Fruit fly (Drosophila melanogaster) whole organism: ENCODE measurements around the gene CCT2.

Source experiments
- CG8478 ChIP-seq: fragments of >200 bp; optimal IDR thresholded peaks from 2 replicates; lab custom pipeline; 2018; ENCODE audit warnings: inconsistent platforms
- Dll ChIP-seq: fragments of >200 bp; optimal IDR thresholded peaks from 2 replicates; lab custom pipeline; 2017
- EcR ChIP-seq, 2 experiments: fragments of >200 bp; optimal IDR thresholded peaks; 2 replicates each; lab custom pipeline; 2017; ENCODE audit warnings: missing biosample characterization in 2 of 2, missing genetic modification characterization in 2 of 2, missing genetic modification reagents in 2 of 2
- pan ChIP-seq: fragments of >200 bp; optimal IDR thresholded peaks from 2 replicates; lab custom pipeline; 2017
- psq ChIP-seq: fragments of >200 bp; optimal IDR thresholded peaks from 2 replicates; lab custom pipeline; 2017
- usp ChIP-seq: fragments of >200 bp; optimal IDR thresholded peaks from 2 replicates; lab custom pipeline; 2017; ENCODE audit warnings: missing biosample characterization, missing genetic modification characterization, mixed read lengths

CCT2 gene

dm6 chrX:9120828-9121754 lies 31.8 kb downstream of the CCT2 start:
- TF ChIP-seq usp (GFP tag; lab: Kevin White, UChicago) (no peak), EcR (GFP tag; optimal IDR thresholded peaks at IDR 0.05; lab: Kevin White, UChicago) (no peak), Dll (lab: Kevin White, UChicago) (no peak), pan (lab: Kevin White, UChicago) (peak; percentile 24), CG8478 (lab: Kevin White, UChicago) (no peak)

dm6 chrX:9122492-9122891 lies 33.2 kb downstream of the CCT2 start:
- no peak for TF ChIP-seq EcR (GFP tag; optimal IDR thresholded peaks at IDR 0.05; lab: Kevin White, UChicago)
- no peak for TF ChIP-seq Dll (lab: Kevin White, UChicago)

- TF ChIP-seq Dll (lab: Kevin White, UChicago): no peak
- TF ChIP-seq EcR (GFP tag; optimal IDR thresholded peaks at IDR 0.05; lab: Kevin White, UChicago): no peak
- TF ChIP-seq CG8478 (lab: Kevin White, UChicago): no peak
- TF ChIP-seq psq: no peak
- TF ChIP-seq usp (GFP tag; lab: Kevin White, UChicago): no peak
- TF ChIP-seq pan (lab: Kevin White, UChicago): no peak
These were observed 38.1 kb downstream of the CCT2 start for dm6 chrX:9127264-9128011.

- TF ChIP-seq psq (no peak), EcR (GFP tag; optimal IDR thresholded peaks at IDR 0.05; lab: Kevin White, UChicago) (no peak), usp (GFP tag; lab: Kevin White, UChicago) (no peak), CG8478 (lab: Kevin White, UChicago) (no peak), Dll (lab: Kevin White, UChicago) (no peak), pan (lab: Kevin White, UChicago) (no peak)
These were observed 38.6 kb downstream of the CCT2 start for dm6 chrX:9128012-9128280.

- no peak for TF ChIP-seq pan (lab: Kevin White, UChicago)
- TF ChIP-seq usp (GFP tag; lab: Kevin White, UChicago): no peak
- TF ChIP-seq Dll (lab: Kevin White, UChicago): no peak
These were observed 40.1 kb downstream of the CCT2 start for dm6 chrX:9129436-9129835.

- no peak for TF ChIP-seq CG8478 (lab: Kevin White, UChicago)
- no peak for TF ChIP-seq Dll (lab: Kevin White, UChicago)
- TF ChIP-seq usp (GFP tag; lab: Kevin White, UChicago): no peak
- TF ChIP-seq psq: no peak
- TF ChIP-seq pan (lab: Kevin White, UChicago): no peak
- TF ChIP-seq EcR (GFP tag; optimal IDR thresholded peaks at IDR 0.05; lab: Kevin White, UChicago): no peak
These were observed 40.9 kb downstream of the CCT2 start for dm6 chrX:9130243-9130642.

- TF ChIP-seq Dll (lab: Kevin White, UChicago) (no peak), CG8478 (lab: Kevin White, UChicago) (no peak), usp (GFP tag; lab: Kevin White, UChicago) (no peak), EcR (GFP tag; optimal IDR thresholded peaks at IDR 0.05; lab: Kevin White, UChicago) (no peak), psq (no peak), pan (lab: Kevin White, UChicago) (no peak)
These were observed 42.2 kb downstream of the CCT2 start for dm6 chrX:9131523-9131922.

- no peak for TF ChIP-seq usp (GFP tag; lab: Kevin White, UChicago)
These were observed 43.4 kb downstream of the CCT2 start for dm6 chrX:9132589-9133237.

dm6 chrX:9133577-9134240 lies 44.4 kb downstream of the CCT2 start:
- TF ChIP-seq Dll (lab: Kevin White, UChicago) (no peak), EcR (GFP tag; optimal IDR thresholded peaks at IDR 0.05; lab: Kevin White, UChicago) (no peak), CG8478 (lab: Kevin White, UChicago) (no peak), pan (lab: Kevin White, UChicago) (no peak), usp (GFP tag; lab: Kevin White, UChicago) (no peak), psq (no peak)

- TF ChIP-seq Dll (lab: Kevin White, UChicago): no peak
- no peak for TF ChIP-seq psq
- TF ChIP-seq CG8478 (lab: Kevin White, UChicago): no peak
- no peak for TF ChIP-seq usp (GFP tag; lab: Kevin White, UChicago)
- no peak for TF ChIP-seq EcR (GFP tag; optimal IDR thresholded peaks at IDR 0.05; lab: Kevin White, UChicago)
- TF ChIP-seq pan (lab: Kevin White, UChicago): no peak
These were observed 45.0 kb downstream of the CCT2 start for dm6 chrX:9134241-9134849.

dm6 chrX:9134922-9135453 lies 45.7 kb downstream of the CCT2 start, which contains the start of gene fend:
Gene fend (minus strand): TSS chrX:9135099.
- TF ChIP-seq usp (GFP tag; lab: Kevin White, UChicago): no peak
- no peak for TF ChIP-seq pan (lab: Kevin White, UChicago)
- TF ChIP-seq Dll (lab: Kevin White, UChicago): no peak
- no peak for TF ChIP-seq EcR (GFP tag; optimal IDR thresholded peaks at IDR 0.05; lab: Kevin White, UChicago)
- TF ChIP-seq CG8478 (lab: Kevin White, UChicago): no peak
- TF ChIP-seq psq: no peak
